Worm (Caenorhabditis elegans) whole organism, L1 larva: Measurements from ENCODE around the gene R09A8.5.

Experiments used
- C16A3.4 ChIP-seq: fragments of 150-350 bp; optimal IDR thresholded peaks from 2 replicates; lab custom pipeline; 2014; ENCODE audit warnings: missing biosample characterization, missing genetic modification characterization
- Y116A8C.19 ChIP-seq: sonication (generic microtip); optimal IDR thresholded peaks from 2 replicates; lab custom pipeline; 2016; ENCODE audit warnings: missing compliant biosample characterization, missing genetic modification characterization, borderline replicate concordance
- aha-1 ChIP-seq: fragments of 150-350 bp; optimal IDR thresholded peaks from 2 replicates; lab custom pipeline; 2014; ENCODE audit warnings: missing biosample characterization, missing genetic modification characterization
- aly-2 ChIP-seq: fragments of 150-350 bp; optimal IDR thresholded peaks from 2 replicates; lab custom pipeline; 2014; ENCODE audit warnings: missing biosample characterization, missing genetic modification characterization
- ama-1 ChIP-seq: fragments of 150-350 bp; optimal IDR thresholded peaks from 2 replicates; lab custom pipeline; 2014
- blmp-1 ChIP-seq: fragments of 150-350 bp; optimal IDR thresholded peaks from 2 replicates; lab custom pipeline; 2014; ENCODE audit warnings: missing biosample characterization, missing genetic modification characterization
- ceh-8 ChIP-seq: fragments of 200-800 bp; sonication (Bioruptor generic); optimal IDR thresholded peaks from 2 replicates; lab custom pipeline; 2018; ENCODE audit warnings: mild to moderate bottlenecking, missing genetic modification characterization, moderate library complexity, missing compliant biosample characterization
- ceh-88 ChIP-seq: fragments of 200-800 bp; sonication (Bioruptor generic); IDR thresholded peaks from 2 replicates; pipeline ENCODE4 v1.3.6; 2022; ENCODE audit warnings: missing genetic modification characterization, missing compliant biosample characterization
- efl-1 ChIP-seq, 4 experiments: fragments of 150-350 bp; optimal IDR thresholded peaks in 3 of 4; peaks in 1 of 4; 1 replicate in 1 of 4; 2 replicates in 3 of 4; lab custom pipeline; 2014; ENCODE audit warnings: missing biosample characterization in 2 of 4, missing genetic modification characterization in 2 of 4, missing genetic modification reagents in 2 of 4
- efl-3 ChIP-seq: fragments of 200-800 bp; sonication (Bioruptor generic); optimal IDR thresholded peaks from 2 replicates; lab custom pipeline; 2018; ENCODE audit warnings: mild to moderate bottlenecking, missing genetic modification characterization, missing compliant biosample characterization
- egl-13 ChIP-seq: sonication (generic microtip); optimal IDR thresholded peaks from 2 replicates; lab custom pipeline; 2016; ENCODE audit warnings: missing genotype, missing genetic modification reagents, missing genetic modification characterization, missing compliant biosample characterization
- elt-2 ChIP-seq: sonication (generic microtip); optimal IDR thresholded peaks from 2 replicates; lab custom pipeline; 2016; ENCODE audit warnings: missing genetic modification characterization, mild to moderate bottlenecking, inconsistent platforms, missing compliant biosample characterization, missing genetic modification reagents
- elt-3 ChIP-seq, 6 experiments: fragments of 150-350 bp in 1 of 6; sonication (generic microtip); optimal IDR thresholded peaks; 2 replicates each; lab custom pipeline; 2017 to 2018; ENCODE audit warnings: missing biosample characterization in 6 of 6, missing genetic modification characterization in 6 of 6, inconsistent platforms in 1 of 6
- fkh-8 ChIP-seq: sonication (generic microtip); optimal IDR thresholded peaks from 2 replicates; lab custom pipeline; 2016; ENCODE audit warnings: mild to moderate bottlenecking, missing genetic modification characterization, missing compliant biosample characterization
- hlh-17 ChIP-seq: fragments of 200-800 bp; sonication (Bioruptor generic); optimal IDR thresholded peaks from 2 replicates; lab custom pipeline; 2018; ENCODE audit warnings: missing genetic modification characterization, mild to moderate bottlenecking, missing compliant biosample characterization, moderate library complexity, borderline replicate concordance
- irx-1 ChIP-seq: sonication (generic microtip); optimal IDR thresholded peaks from 2 replicates; lab custom pipeline; 2016; ENCODE audit warnings: missing genetic modification characterization, missing compliant biosample characterization
- jun-1 ChIP-seq: fragments of 150-350 bp; optimal IDR thresholded peaks from 2 replicates; lab custom pipeline; 2014; ENCODE audit warnings: missing biosample characterization, missing genetic modification reagents, missing genetic modification characterization
- lin-14 ChIP-seq: fragments of 200-800 bp; sonication (Bioruptor generic); optimal IDR thresholded peaks from 2 replicates; lab custom pipeline; 2018; ENCODE audit warnings: mild to moderate bottlenecking, missing genetic modification characterization, moderate library complexity, missing compliant biosample characterization
- lin-35 ChIP-seq, 2 experiments: fragments of 150-350 bp; optimal IDR thresholded peaks; 2 replicates each; lab custom pipeline; 2014; ENCODE audit warnings: missing biosample characterization in 2 of 2, missing genetic modification characterization in 2 of 2, missing genetic modification reagents in 2 of 2
- lin-39 ChIP-seq: fragments of 150-350 bp; optimal IDR thresholded peaks from 2 replicates; lab custom pipeline; 2014; ENCODE audit warnings: missing biosample characterization, missing genetic modification reagents, missing genetic modification characterization
- lir-3 ChIP-seq: sonication (generic microtip); optimal IDR thresholded peaks from 2 replicates; lab custom pipeline; 2016; ENCODE audit warnings: mild to moderate bottlenecking, missing genetic modification characterization, moderate library complexity, missing compliant biosample characterization; ENCODE audit not compliant: poor library complexity
- mab-9 ChIP-seq: fragments of 200-800 bp; sonication (Bioruptor generic); IDR thresholded peaks from 2 replicates; pipeline ENCODE4 v1.3.6; 2022; ENCODE audit warnings: missing genetic modification reagents, missing genetic modification characterization, missing compliant biosample characterization
- mdl-1 ChIP-seq, 2 experiments: fragments of 150-350 bp; optimal IDR thresholded peaks; 2 replicates each; lab custom pipeline; 2014 to 2017; ENCODE audit warnings: missing biosample characterization in 2 of 2, missing genetic modification characterization in 2 of 2, inconsistent platforms in 1 of 2
- mef-2 ChIP-seq: fragments of 150-350 bp; optimal IDR thresholded peaks from 2 replicates; lab custom pipeline; 2014; ENCODE audit warnings: missing biosample characterization, missing genetic modification characterization
- mep-1 ChIP-seq: fragments of 150-350 bp; optimal IDR thresholded peaks from 2 replicates; lab custom pipeline; 2014; ENCODE audit warnings: missing biosample characterization, missing genetic modification characterization
- nhr-20 ChIP-seq: sonication (generic microtip); optimal IDR thresholded peaks from 2 replicates; lab custom pipeline; 2016; ENCODE audit warnings: mild to moderate bottlenecking, missing genetic modification characterization, missing compliant biosample characterization
- nhr-28 ChIP-seq: fragments of 150-350 bp; optimal IDR thresholded peaks from 2 replicates; lab custom pipeline; 2014; ENCODE audit warnings: missing biosample characterization, missing genetic modification characterization
- nhr-47 ChIP-seq: sonication (generic microtip); optimal IDR thresholded peaks from 2 replicates; lab custom pipeline; 2016; ENCODE audit warnings: mild to moderate bottlenecking, missing genetic modification characterization, moderate library complexity, missing compliant biosample characterization
- nhr-71 ChIP-seq: sonication (generic microtip); optimal IDR thresholded peaks from 2 replicates; lab custom pipeline; 2016; ENCODE audit warnings: mild to moderate bottlenecking, missing genetic modification characterization, moderate library complexity, missing compliant biosample characterization
- nhr-77 ChIP-seq: fragments of 150-350 bp; optimal IDR thresholded peaks from 2 replicates; lab custom pipeline; 2014; ENCODE audit warnings: missing biosample characterization, missing genetic modification characterization
- nhr-84 ChIP-seq: sonication (generic microtip); optimal IDR thresholded peaks from 2 replicates; lab custom pipeline; 2017; ENCODE audit warnings: missing biosample characterization, missing genetic modification characterization
- nhr-90 ChIP-seq: sonication (generic microtip); optimal IDR thresholded peaks from 2 replicates; lab custom pipeline; 2016; ENCODE audit warnings: mild to moderate bottlenecking, missing genetic modification characterization, missing compliant biosample characterization; ENCODE audit not compliant: poor library complexity
- skn-1 ChIP-seq: fragments of 150-350 bp; optimal IDR thresholded peaks from 2 replicates; lab custom pipeline; 2014; ENCODE audit warnings: missing biosample characterization, missing genetic modification characterization
- snpc-4 ChIP-seq: fragments of 150-350 bp; optimal IDR thresholded peaks from 2 replicates; lab custom pipeline; 2014; ENCODE audit warnings: missing biosample characterization, missing genetic modification characterization
- sup-37 ChIP-seq: fragments of 200-800 bp; sonication (Bioruptor generic); optimal IDR thresholded peaks from 2 replicates; lab custom pipeline; 2018; ENCODE audit warnings: mild to moderate bottlenecking, missing genetic modification characterization, missing compliant biosample characterization
- tbx-2 ChIP-seq: sonication (generic microtip); optimal IDR thresholded peaks from 2 replicates; lab custom pipeline; 2016; ENCODE audit warnings: missing genetic modification characterization, missing compliant biosample characterization
- tlp-1 ChIP-seq: fragments of 150-350 bp; optimal IDR thresholded peaks from 2 replicates; lab custom pipeline; 2014; ENCODE audit warnings: missing biosample characterization, missing genetic modification characterization
- unc-130 ChIP-seq: fragments of 150-350 bp; optimal IDR thresholded peaks from 2 replicates; lab custom pipeline; 2017; ENCODE audit warnings: missing biosample characterization, missing genetic modification characterization, inconsistent platforms
- unc-62 ChIP-seq: fragments of 150-350 bp; optimal IDR thresholded peaks from 2 replicates; lab custom pipeline; 2014; ENCODE audit warnings: missing biosample characterization, missing genetic modification reagents, missing genetic modification characterization
- unc-86 ChIP-seq: sonication (generic microtip); optimal IDR thresholded peaks from 2 replicates; lab custom pipeline; 2016; ENCODE audit warnings: missing genetic modification characterization, missing compliant biosample characterization
- unc-98 ChIP-seq: fragments of 200-800 bp; sonication (Bioruptor generic); IDR thresholded peaks from 2 replicates; pipeline ENCODE4 v1.3.6; 2022; ENCODE audit warnings: missing genetic modification characterization, missing compliant biosample characterization
- vab-15 ChIP-seq: sonication (generic microtip); optimal IDR thresholded peaks from 2 replicates; lab custom pipeline; 2017; ENCODE audit warnings: missing genotype, mild to moderate bottlenecking, missing genetic modification characterization, missing compliant biosample characterization
- xbp-1 ChIP-seq: sonication (generic microtip); optimal IDR thresholded peaks from 2 replicates; lab custom pipeline; 2016; ENCODE audit warnings: missing genetic modification characterization, missing compliant biosample characterization
- zag-1 ChIP-seq: fragments of 150-350 bp; optimal IDR thresholded peaks from 2 replicates; lab custom pipeline; 2014; ENCODE audit warnings: missing biosample characterization, missing genetic modification characterization
- zip-4 ChIP-seq: fragments of 200-800 bp; sonication (Bioruptor generic); optimal IDR thresholded peaks from 2 replicates; lab custom pipeline; 2018; ENCODE audit warnings: mild to moderate bottlenecking, missing genetic modification characterization, moderate library complexity, missing compliant biosample characterization
- ztf-11 ChIP-seq, 2 experiments: sonication (generic microtip); optimal IDR thresholded peaks; 2 replicates each; lab custom pipeline; 2016 to 2017; ENCODE audit warnings: missing genetic modification characterization in 2 of 2, missing biosample characterization in 1 of 2, missing compliant biosample characterization in 1 of 2
- ztf-4 ChIP-seq: fragments of 150-350 bp; optimal IDR thresholded peaks from 2 replicates; lab custom pipeline; 2014; ENCODE audit warnings: missing biosample characterization, missing genetic modification characterization

The R09A8.5 gene

ce11 chrX:12663537-12663936 is 23.2 kb upstream of the R09A8.5 start, which contains the start of gene nlp-76:
Gene nlp-76, minus strand, starts transcription at chrX:12663903.
- TF ChIP-seq mdl-1 (tag; optimal IDR thresholded peaks at IDR 0.05; lab: Kevin White, UChicago) = peak in 1 of 2 experiments; percentile 38
- TF ChIP-seq fkh-8 = peak; percentile 49
- peak; percentile 81 for TF ChIP-seq ama-1 (lab: Kevin White, UChicago)
- no peak for TF ChIP-seq snpc-4 (tag; lab: Kevin White, UChicago)
- TF ChIP-seq nhr-71 (tag; lab: Kevin White, UChicago) = peak; percentile 53
- TF ChIP-seq mab-9 (GFP tag; lab: Robert Waterston, UW) = no peak
- TF ChIP-seq ceh-8 = no peak
- TF ChIP-seq nhr-20 (tag; lab: Kevin White, UChicago) = peak; percentile 14
- TF ChIP-seq nhr-47 (tag; lab: Kevin White, UChicago) = peak; percentile 62
- no peak for TF ChIP-seq vab-15 (tag; lab: Kevin White, UChicago)
- TF ChIP-seq lin-14 (GFP tag; lab: Kevin White, UChicago) = peak; percentile 1
- peak; percentile 28 for TF ChIP-seq ztf-4
- peak in 1 of 6 experiments; percentile 1 for TF ChIP-seq elt-3 (tag; optimal IDR thresholded peaks at IDR 0.05; lab: Kevin White, UChicago)
- TF ChIP-seq lin-39 (tag; lab: Kevin White, UChicago) = no peak
- peak in 1 of 2 experiments; percentile 71 for TF ChIP-seq lin-35 (GFP tag; optimal IDR thresholded peaks at IDR 0.05; lab: Kevin White, UChicago)
- no peak for TF ChIP-seq efl-3 (GFP tag; lab: Kevin White, UChicago)
- TF ChIP-seq nhr-90 = peak; percentile 7
- TF ChIP-seq nhr-28 (tag; lab: Kevin White, UChicago) = no peak
- no peak for TF ChIP-seq egl-13 (tag; lab: Kevin White, UChicago)

ce11 chrX:12663114-12663513 is 22.8 kb upstream of the R09A8.5 start:
- TF ChIP-seq C16A3.4 (tag; lab: Kevin White, UChicago) (peak; percentile 25), irx-1 (tag; lab: Kevin White, UChicago) (no peak), nhr-90 (peak; percentile 10)

ce11 chrX:12661091-12661526 is 20.8 kb upstream of the R09A8.5 start:
- TF ChIP-seq mef-2 = no peak
- no peak for TF ChIP-seq zag-1 (tag; lab: Kevin White, UChicago)
- TF ChIP-seq ama-1 (lab: Kevin White, UChicago) = no peak
- TF ChIP-seq tbx-2 = peak; percentile 26
- peak; percentile 23 for TF ChIP-seq blmp-1 (tag; lab: Kevin White, UChicago)
- no peak for TF ChIP-seq nhr-84
- no peak for TF ChIP-seq ceh-8
- peak; percentile 13 for TF ChIP-seq unc-130 (tag; lab: Kevin White, UChicago)
- no peak for TF ChIP-seq aly-2 (tag; lab: Kevin White, UChicago)
- peak; percentile 39 for TF ChIP-seq skn-1 (tag; lab: Kevin White, UChicago)
- TF ChIP-seq nhr-20 (tag; lab: Kevin White, UChicago) = peak; percentile 75
- TF ChIP-seq mep-1 (tag; lab: Kevin White, UChicago) = peak; percentile 48
- no peak for TF ChIP-seq jun-1 (tag; lab: Kevin White, UChicago)
- TF ChIP-seq mdl-1 (tag; optimal IDR thresholded peaks at IDR 0.05; lab: Kevin White, UChicago) = peak in 1 of 2 experiments; percentile 80
- TF ChIP-seq fkh-8 = no peak
- no peak for TF ChIP-seq efl-3 (GFP tag; lab: Kevin White, UChicago)
- TF ChIP-seq unc-98 = no peak
- no peak for TF ChIP-seq zip-4 (GFP tag; lab: Kevin White, UChicago)
- no peak for TF ChIP-seq aha-1 (tag; lab: Kevin White, UChicago)
- TF ChIP-seq sup-37 (GFP tag; lab: Kevin White, UChicago) = no peak
- TF ChIP-seq hlh-17 (GFP tag; lab: Kevin White, UChicago) = no peak
- peak in 1 of 2 experiments; percentile 16 for TF ChIP-seq efl-1 (optimal IDR thresholded peaks at IDR 0.05; lab: Kevin White, UChicago)
- TF ChIP-seq efl-1 (GFP tag; optimal IDR thresholded peaks at IDR 0.05 in 1 of 2; lab: Kevin White, UChicago) = peak in 1 of 2 experiments; percentile 80
- TF ChIP-seq unc-62 (GFP tag; lab: Kevin White, UChicago) = no peak
- no peak for TF ChIP-seq unc-86 (tag; lab: Kevin White, UChicago)
- no peak for TF ChIP-seq lin-39 (tag; lab: Kevin White, UChicago)
- no peak for TF ChIP-seq tlp-1 (tag; lab: Kevin White, UChicago)
- no peak for TF ChIP-seq irx-1 (tag; lab: Kevin White, UChicago)
- peak; percentile 36 for TF ChIP-seq elt-2 (tag; lab: Kevin White, UChicago)
- TF ChIP-seq nhr-77 (tag; lab: Kevin White, UChicago) = peak; percentile 48
- TF ChIP-seq C16A3.4 (tag; lab: Kevin White, UChicago) = peak; percentile 69
- peak; percentile 52 for TF ChIP-seq lin-14 (GFP tag; lab: Kevin White, UChicago)
- no peak for TF ChIP-seq ceh-88
- TF ChIP-seq ztf-11 (tag; optimal IDR thresholded peaks at IDR 0.05; lab: Kevin White, UChicago) = peak in 1 of 2 experiments; percentile 21
- peak; percentile 38 for TF ChIP-seq lir-3 (tag; lab: Kevin White, UChicago)
- TF ChIP-seq xbp-1 = peak; percentile 26
- no peak for TF ChIP-seq Y116A8C.19 (tag; lab: Kevin White, UChicago)
